Worm (Caenorhabditis elegans) whole organism, L2 larva: ENCODE measurements around the gene allo-1.
A peak's percentile ranks its signal among the peaks of the same experiment; 100 is the strongest.
"Not testable (repeated sequence)": the region's sequence is repeated elsewhere in the genome, so short reads cannot be mapped to it uniquely, and the experiment has no call there.

Experiments used
- C34F6.9 ChIP-seq: fragments of 150-350 bp; optimal IDR thresholded peaks from 2 replicates; lab custom pipeline; 2014; ENCODE audit warnings: missing biosample characterization, missing genetic modification characterization
- Y55F3AM.14 ChIP-seq: fragments of 200-800 bp; sonication (Bioruptor generic); optimal IDR thresholded peaks from 2 replicates; lab custom pipeline; 2018; ENCODE audit warnings: mild to moderate bottlenecking, missing genetic modification characterization, missing compliant biosample characterization
- alr-1 ChIP-seq: fragments of 150-350 bp; optimal IDR thresholded peaks from 2 replicates; lab custom pipeline; 2014; ENCODE audit warnings: missing biosample characterization, missing genetic modification characterization
- aly-2 ChIP-seq: fragments of 150-350 bp; optimal IDR thresholded peaks from 2 replicates; lab custom pipeline; 2014; ENCODE audit warnings: missing biosample characterization, missing genetic modification characterization
- ceh-16 ChIP-seq: fragments of 150-350 bp; optimal IDR thresholded peaks from 2 replicates; lab custom pipeline; 2014; ENCODE audit warnings: missing biosample characterization, missing genetic modification characterization
- ceh-82 ChIP-seq: fragments of 150-350 bp; optimal IDR thresholded peaks from 2 replicates; lab custom pipeline; 2014; ENCODE audit warnings: missing biosample characterization, missing genetic modification characterization
- crh-2 ChIP-seq: sonication (generic microtip); optimal IDR thresholded peaks from 2 replicates; lab custom pipeline; 2017; ENCODE audit warnings: missing biosample characterization, missing genetic modification characterization
- dmd-4 ChIP-seq: sonication (generic microtip); optimal IDR thresholded peaks from 2 replicates; lab custom pipeline; 2017; ENCODE audit warnings: missing biosample characterization, missing genetic modification characterization
- elt-1 ChIP-seq: fragments of 150-350 bp; optimal IDR thresholded peaks from 2 replicates; lab custom pipeline; 2014; ENCODE audit warnings: missing biosample characterization, missing genetic modification characterization
- fos-1 ChIP-seq: fragments of 150-350 bp; optimal IDR thresholded peaks from 2 replicates; lab custom pipeline; 2014; ENCODE audit warnings: missing biosample characterization, missing genetic modification characterization
- gmeb-1 ChIP-seq: fragments of 150-350 bp; optimal IDR thresholded peaks from 2 replicates; lab custom pipeline; 2014; ENCODE audit warnings: missing biosample characterization, missing genetic modification characterization
- lin-11 ChIP-seq: fragments of 150-350 bp; sonication (generic microtip); optimal IDR thresholded peaks from 2 replicates; lab custom pipeline; 2014; ENCODE audit warnings: missing biosample characterization, missing genetic modification characterization, inconsistent platforms, mixed read lengths
- lin-39 ChIP-seq: fragments of 150-350 bp; optimal IDR thresholded peaks from 2 replicates; lab custom pipeline; 2014; ENCODE audit warnings: missing biosample characterization, missing genetic modification reagents, missing genetic modification characterization
- lsy-2 ChIP-seq, 2 experiments: fragments of 150-350 bp in 1 of 2; sonication (generic microtip) in 1 of 2; optimal IDR thresholded peaks; 2 replicates each; lab custom pipeline; 2014 to 2017; ENCODE audit warnings: missing biosample characterization in 2 of 2, missing genetic modification characterization in 2 of 2
- mbf-1 ChIP-seq: sonication (generic microtip); optimal IDR thresholded peaks from 2 replicates; lab custom pipeline; 2017; ENCODE audit warnings: missing biosample characterization, missing genetic modification characterization
- mdl-1 ChIP-seq, 2 experiments: fragments of 150-350 bp in 1 of 2; sonication (generic microtip) in 1 of 2; optimal IDR thresholded peaks; 2 replicates each; lab custom pipeline; 2017; ENCODE audit warnings: missing biosample characterization in 2 of 2, missing genetic modification characterization in 2 of 2
- nhr-10 ChIP-seq: sonication (generic microtip); optimal IDR thresholded peaks from 2 replicates; lab custom pipeline; 2017; ENCODE audit warnings: missing biosample characterization, missing genetic modification characterization
- nhr-12 ChIP-seq: fragments of 150-350 bp; optimal IDR thresholded peaks from 2 replicates; lab custom pipeline; 2014; ENCODE audit warnings: missing biosample characterization, missing genetic modification characterization
- nhr-129 ChIP-seq: fragments of 150-350 bp; optimal IDR thresholded peaks from 2 replicates; lab custom pipeline; 2014; ENCODE audit warnings: missing biosample characterization, missing genetic modification characterization
- nhr-21 ChIP-seq: fragments of 150-350 bp; optimal IDR thresholded peaks from 2 replicates; lab custom pipeline; 2014; ENCODE audit warnings: missing biosample characterization, missing genetic modification characterization
- nhr-23 ChIP-seq: fragments of 150-350 bp; optimal IDR thresholded peaks from 2 replicates; lab custom pipeline; 2014; ENCODE audit warnings: missing biosample characterization, missing genetic modification reagents, missing genetic modification characterization
- nhr-237 ChIP-seq: fragments of 150-350 bp; optimal IDR thresholded peaks from 2 replicates; lab custom pipeline; 2014; ENCODE audit warnings: missing biosample characterization, missing genetic modification characterization
- nhr-6 ChIP-seq: fragments of 150-350 bp; optimal IDR thresholded peaks from 2 replicates; lab custom pipeline; 2014; ENCODE audit warnings: missing biosample characterization, missing genetic modification characterization
- nhr-77 ChIP-seq: fragments of 150-350 bp; optimal IDR thresholded peaks from 2 replicates; lab custom pipeline; 2014; ENCODE audit warnings: missing biosample characterization, missing genetic modification characterization
- peb-1 ChIP-seq: fragments of 150-350 bp; optimal IDR thresholded peaks from 2 replicates; lab custom pipeline; 2014; ENCODE audit warnings: missing biosample characterization, missing genetic modification characterization
- skn-1 ChIP-seq: sonication (generic microtip); optimal IDR thresholded peaks from 2 replicates; lab custom pipeline; 2017; ENCODE audit warnings: missing biosample characterization, missing genetic modification characterization
- snpc-4 ChIP-seq: fragments of 150-350 bp; optimal IDR thresholded peaks from 2 replicates; lab custom pipeline; 2014; ENCODE audit warnings: missing biosample characterization, missing genetic modification characterization
- unc-55 ChIP-seq: fragments of 150-350 bp; sonication (generic microtip); optimal IDR thresholded peaks from 3 replicates; lab custom pipeline; 2014; ENCODE audit warnings: missing biosample characterization, missing genetic modification reagents, missing genetic modification characterization
- ztf-1 ChIP-seq: fragments of 200-800 bp; sonication (Bioruptor generic); conservative IDR thresholded peaks from 2 replicates; pipeline ENCODE4 v1.3.6; 2022; ENCODE audit warnings: missing genetic modification characterization, missing compliant biosample characterization
- ztf-11 ChIP-seq: sonication (generic microtip); optimal IDR thresholded peaks from 2 replicates; lab custom pipeline; 2017; ENCODE audit warnings: missing biosample characterization, missing genetic modification characterization
- ztf-4 ChIP-seq: fragments of 150-350 bp; optimal IDR thresholded peaks from 2 replicates; lab custom pipeline; 2014; ENCODE audit warnings: missing biosample characterization, missing genetic modification characterization

Gene allo-1

DNA sequence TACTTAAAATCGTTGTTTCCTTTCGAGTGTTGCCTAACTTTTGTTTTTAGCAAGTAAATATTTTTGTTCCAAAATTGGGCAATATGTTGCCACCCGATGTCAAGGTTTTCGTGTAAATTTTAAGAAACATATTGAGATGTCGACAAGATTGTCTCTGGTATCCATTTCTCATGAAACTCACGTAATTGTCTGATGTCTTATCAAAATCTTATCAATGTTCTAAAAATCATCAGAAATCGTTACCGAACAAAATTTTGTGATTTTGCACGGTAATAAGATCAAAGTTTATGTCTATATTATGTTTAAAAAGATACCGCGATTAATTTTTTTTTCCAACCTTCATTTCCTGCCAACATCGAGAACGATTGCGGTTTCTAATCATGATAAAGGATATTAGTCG is 2.1 kb upstream of the allo-1 start:
- no peak for TF ChIP-seq crh-2 (tag; lab: Kevin White, UChicago)
- TF ChIP-seq alr-1 (tag; lab: Kevin White, UChicago): no peak
- no peak for TF ChIP-seq mdl-1 (tag; optimal IDR thresholded peaks at IDR 0.05; lab: Kevin White, UChicago)
- no peak for TF ChIP-seq dmd-4 (tag; lab: Kevin White, UChicago)
- no peak for TF ChIP-seq lin-39 (tag; lab: Kevin White, UChicago)
- no peak for TF ChIP-seq skn-1 (tag; lab: Kevin White, UChicago)

DNA sequence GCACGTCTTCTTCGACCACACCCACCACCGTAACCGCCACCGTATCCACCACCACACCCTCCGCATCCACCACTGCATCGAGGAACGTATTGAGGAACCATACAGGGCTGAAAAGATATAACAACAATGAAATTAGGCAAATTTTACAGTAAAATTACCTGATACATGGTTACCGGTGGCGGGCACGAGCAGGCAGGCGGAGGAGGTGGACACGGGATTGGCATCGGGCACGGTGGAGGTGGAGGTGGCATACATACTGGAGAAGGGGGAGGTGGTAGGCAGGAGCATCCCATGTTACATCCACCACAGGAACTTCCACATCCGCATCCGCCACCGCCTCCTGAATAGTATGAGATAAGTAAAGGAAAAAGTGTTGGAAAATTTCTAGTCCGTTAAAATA is 1.6 kb upstream of the allo-1 start:
- TF ChIP-seq nhr-12 (tag; lab: Kevin White, UChicago) (no peak), peb-1 (tag; lab: Kevin White, UChicago) (no peak)

DNA sequence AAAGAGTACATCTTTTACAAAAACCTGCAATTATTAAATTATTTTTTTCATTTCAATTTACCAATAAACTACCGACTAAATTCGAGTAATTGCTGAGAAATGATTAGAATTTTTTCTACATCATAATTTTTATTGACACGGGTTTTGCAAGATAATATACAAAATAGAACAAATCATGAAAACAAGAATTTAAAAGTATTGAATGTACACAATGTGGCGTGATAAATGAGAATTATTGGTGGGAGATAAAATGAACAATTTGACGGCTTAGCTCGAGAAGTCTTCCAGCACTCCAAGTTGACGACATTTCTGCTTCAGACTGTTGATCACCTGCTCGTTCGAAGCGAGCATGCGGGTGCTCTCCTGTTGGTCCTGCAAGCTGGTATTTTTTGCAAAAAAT is 1.7 kb downstream of the allo-1 start, which contains the start of gene R102.4:
R102.4 (minus strand) TSS at position 101 of the 400 bp plus-strand sequence.
- TF ChIP-seq nhr-12 (tag; lab: Kevin White, UChicago) (no peak), aly-2 (no peak), nhr-77 (no peak), mdl-1 (tag; optimal IDR thresholded peaks at IDR 0.05; lab: Kevin White, UChicago) (no peak), C34F6.9 (tag; lab: Kevin White, UChicago) (no peak), nhr-21 (tag; lab: Kevin White, UChicago) (no peak), ceh-16 (tag; lab: Kevin White, UChicago) (no peak), fos-1 (tag; lab: Kevin White, UChicago) (no peak), dmd-4 (tag; lab: Kevin White, UChicago) (no peak), nhr-6 (tag; lab: Kevin White, UChicago) (no peak), elt-1 (tag; lab: Kevin White, UChicago) (no peak), unc-55 (GFP tag; lab: Kevin White, UChicago) (no peak), gmeb-1 (tag; lab: Kevin White, UChicago) (no peak)

DNA sequence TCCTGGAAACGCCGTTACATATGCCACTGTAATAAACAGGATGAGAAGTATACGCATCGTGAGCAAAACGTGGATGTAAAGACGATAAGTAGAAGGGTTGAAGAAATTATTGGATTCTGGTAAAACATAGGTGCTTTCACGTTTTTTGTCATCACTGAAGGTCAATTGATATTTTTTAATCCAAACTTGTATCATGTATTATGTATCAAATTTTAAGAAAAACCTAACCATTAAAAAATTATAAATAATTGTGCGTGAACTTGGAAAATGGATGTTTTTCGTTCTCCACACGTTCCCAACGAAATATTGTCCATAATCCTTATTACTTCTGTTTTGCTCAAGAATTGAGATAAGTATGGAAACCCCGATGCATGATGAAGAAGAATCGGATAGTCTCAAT is 6.7 kb downstream of the allo-1 start, which contains the start of gene R102.8:
R102.8 (minus strand) TSS at position 101 of the 400 bp plus-strand sequence.
- no peak for TF ChIP-seq lin-11 (tag; lab: Kevin White, UChicago)
- TF ChIP-seq snpc-4 (tag; lab: Kevin White, UChicago): no peak
- TF ChIP-seq ceh-82: no peak
- no peak for TF ChIP-seq nhr-237
- no peak for TF ChIP-seq nhr-10 (tag; lab: Kevin White, UChicago)
- no peak for TF ChIP-seq ztf-4 (tag; lab: Kevin White, UChicago)
- no peak for TF ChIP-seq nhr-129
- no peak for TF ChIP-seq ztf-1

DNA sequence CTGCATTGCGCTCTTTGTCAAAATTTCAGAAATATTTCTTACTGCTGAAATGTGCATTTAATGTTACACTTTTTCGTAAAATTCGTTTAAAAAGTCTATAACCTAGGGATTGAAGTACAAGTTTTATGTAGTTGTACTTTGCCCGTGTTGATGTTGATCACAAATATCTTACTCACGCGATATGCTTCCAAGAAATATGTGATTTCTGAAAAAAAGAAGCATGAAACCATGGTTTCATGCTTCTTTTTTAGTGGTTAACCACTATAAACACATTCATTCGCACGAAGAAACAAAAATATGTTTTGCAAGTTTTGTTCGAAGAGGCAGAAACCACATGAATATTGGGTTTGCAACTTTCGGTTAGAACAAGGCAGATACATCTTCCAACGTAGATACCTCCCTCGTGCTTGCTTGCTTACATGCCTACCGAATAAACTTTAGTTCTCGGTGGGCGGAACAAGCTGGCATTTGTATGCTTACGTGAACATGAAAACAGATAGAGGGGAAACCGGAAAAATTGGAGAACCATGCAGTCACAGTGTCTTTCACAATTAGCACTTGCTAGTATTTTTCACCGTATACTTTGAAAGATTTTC is 7.8 kb downstream of the allo-1 start, which contains the start of gene R102.3:
R102.3 (plus strand) TSS at position 546 of the 596 bp plus-strand sequence.
- TF ChIP-seq mbf-1 (no peak), Y55F3AM.14 (GFP tag; lab: Kevin White, UChicago) (no peak), nhr-21 (tag; lab: Kevin White, UChicago) (peak; percentile 54)

DNA sequence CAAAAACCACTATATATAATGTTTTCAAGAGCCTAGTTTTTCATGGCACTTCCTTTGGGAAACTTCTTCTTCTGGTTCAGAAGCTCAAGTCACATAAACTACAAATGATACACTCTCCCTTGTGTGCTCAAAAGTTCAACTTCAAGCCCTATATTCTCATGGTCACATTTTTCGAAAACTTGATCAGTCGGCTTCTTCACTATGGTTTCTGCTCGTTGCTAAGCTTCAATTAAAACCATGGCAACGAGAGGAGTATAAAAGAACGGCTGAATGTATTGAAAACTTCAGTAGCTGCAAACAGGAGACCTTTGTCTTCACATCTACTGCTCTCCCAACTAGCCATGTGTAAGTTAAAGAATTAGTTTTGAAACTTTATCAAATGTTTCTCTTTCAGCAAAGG is 9.6 kb downstream of the allo-1 start, which contains the start of gene R102.2:
R102.2 (plus strand) TSS at position 301 of the 400 bp plus-strand sequence.
- not testable (repeated sequence) for TF ChIP-seq nhr-77; nhr-6 (tag; lab: Kevin White, UChicago); ztf-11 (tag; lab: Kevin White, UChicago)

DNA sequence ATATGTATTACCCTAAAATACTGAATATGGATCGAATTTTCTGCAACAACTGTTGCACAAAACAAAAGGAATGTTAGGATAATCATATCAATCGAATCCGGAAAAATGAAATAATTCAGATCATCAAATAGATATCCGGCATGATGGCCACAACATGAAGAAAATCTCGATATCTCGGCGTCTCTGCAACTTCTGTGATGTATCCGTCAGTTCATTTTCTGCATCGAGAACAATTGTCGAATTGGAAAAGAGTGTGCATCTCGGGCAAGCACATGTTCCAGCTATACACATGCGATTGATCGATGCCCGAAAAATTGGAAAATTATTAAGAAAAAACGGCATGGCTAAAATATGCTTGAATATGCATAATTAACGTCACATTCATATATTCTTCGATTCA is 11.1 kb downstream of the allo-1 start, which contains the start of the genes K08C7.6 and R102.1:
K08C7.6 (minus strand) TSS at position 101 of the 400 bp plus-strand sequence.
R102.1 (plus strand) TSS at position 291 of the 400 bp plus-strand sequence.
- TF ChIP-seq nhr-129 (no peak), lsy-2 (tag; optimal IDR thresholded peaks at IDR 0.05; lab: Kevin White, UChicago) (no peak), nhr-77 (no peak), nhr-23 (tag; lab: Kevin White, UChicago) (no peak)
